Fruit fly (Drosophila melanogaster): ENCODE results near the gene slgA.
A peak's percentile ranks its signal among the peaks of the same experiment; 100 is the strongest.

slgA gene

dm6 chrX:21349800-21350309, 23.9 kb upstream of the slgA start, which contains the start of the genes peng and sol (continued):
- TF ChIP-seq CG17802 (tag; optimal IDR thresholded peaks at IDR 0.05) (no peak), eve (GFP tag; optimal IDR thresholded peaks at IDR 0.05) (no peak), Oaz (GFP tag; IDR thresholded peaks at IDR 0.05) (peak; percentile 54), sens (GFP tag) (peak; percentile 96), CG8089 (GFP tag; optimal IDR thresholded peaks at IDR 0.05) (peak; percentile 31), CG8944 (GFP tag; optimal IDR thresholded peaks at IDR 0.05) (peak; percentile 55), zen2 (GFP tag; IDR thresholded peaks at IDR 0.05; ENCODE audit: partially characterized antibody) (no peak; the same call in 2 of the 3 replicates), CG10431 (GFP tag; optimal IDR thresholded peaks at IDR 0.05) (peak; percentile 21), Mad (GFP tag; optimal IDR thresholded peaks at IDR 0.05) (peak; percentile 76), peb (GFP tag; IDR thresholded peaks at IDR 0.05) (no peak), CG3847 (GFP tag; IDR thresholded peaks at IDR 0.05) (peak; percentile 69), CG2120 (GFP tag; optimal IDR thresholded peaks at IDR 0.05) (peak; percentile 89), salm (tag; optimal IDR thresholded peaks at IDR 0.05) (no peak), CG11398 (GFP tag; optimal IDR thresholded peaks at IDR 0.05) (no peak), CG6272 (GFP tag; IDR thresholded peaks at IDR 0.05) (no peak), tup (GFP tag; optimal IDR thresholded peaks at IDR 0.05) (no peak), sc (optimal IDR thresholded peaks at IDR 0.05) (no peak), sc (GFP tag; optimal IDR thresholded peaks at IDR 0.05) (no peak), CG10147 (GFP tag; optimal IDR thresholded peaks at IDR 0.05) (peak; percentile 72), gce (GFP tag; IDR thresholded peaks at IDR 0.05) (no peak), CG13424 (tag; optimal IDR thresholded peaks at IDR 0.05) (peak; percentile 74), ttk (GFP tag; IDR thresholded peaks at IDR 0.05) (no peak), fd96Cb (tag; optimal IDR thresholded peaks at IDR 0.05) (peak; percentile 63), Hsf (GFP tag; optimal IDR thresholded peaks at IDR 0.05) (peak; percentile 88), CG11723 (GFP tag; optimal IDR thresholded peaks at IDR 0.05) (peak; percentile 57), Deaf1 (tag; optimal IDR thresholded peaks at IDR 0.05) (peak; percentile 18), CG12769 (tag; optimal IDR thresholded peaks at IDR 0.05) (no peak), ara (GFP tag; IDR thresholded peaks at IDR 0.05) (peak; percentile 48; the same call in 1 of the 2 replicates), sens-2 (GFP tag; IDR thresholded peaks at IDR 0.05) (0 out of 2 replicates have a peak, but pooled peaks have one; percentile 4), CG11695 (GFP tag; IDR thresholded peaks at IDR 0.05) (peak; percentile 54; the same call in 2 of the 3 replicates), CG10366 (GFP tag; IDR thresholded peaks at IDR 0.05) (peak; percentile 59), CG13296 (GFP tag; optimal IDR thresholded peaks at IDR 0.05) (peak; percentile 7), CG14965 (GFP tag; optimal IDR thresholded peaks at IDR 0.05; ENCODE audit: borderline replicate concordance) (no peak), CG6791 (GFP tag; IDR thresholded peaks at IDR 0.05; ENCODE audit: partially characterized antibody) (peak; percentile 73), CHES-1-like (GFP tag; optimal IDR thresholded peaks at IDR 0.05) (peak; percentile 39), CG8924 (tag; optimal IDR thresholded peaks at IDR 0.05) (peak; percentile 46), D19B (GFP tag; optimal IDR thresholded peaks at IDR 0.05) (peak; percentile 42), Stat92E (GFP tag; optimal IDR thresholded peaks at IDR 0.05) (no peak), al (GFP tag; IDR thresholded peaks at IDR 0.05) (peak; percentile 46; the same call in 1 of the 2 replicates), nerfin-2 (GFP tag; IDR thresholded peaks at IDR 0.05; ENCODE audit: partially characterized antibody) (no peak), dpn (GFP tag; optimal IDR thresholded peaks at IDR 0.05) (peak; percentile 69 to 81), otp (GFP tag; IDR thresholded peaks at IDR 0.05) (no peak), CG9215 (GFP tag; IDR thresholded peaks at IDR 0.05) (peak; percentile 57), stwl (tag; optimal IDR thresholded peaks at IDR 0.05) (peak; percentile 86), CG9437 (GFP tag; optimal IDR thresholded peaks at IDR 0.05) (peak; percentile 60), HLH54F (GFP tag; optimal IDR thresholded peaks at IDR 0.05) (peak; percentile 67), Lhr (GFP tag; optimal IDR thresholded peaks at IDR 0.05) (peak; percentile 80), kni (GFP tag; optimal IDR thresholded peaks at IDR 0.05) (no peak), CG1647 (GFP tag; optimal IDR thresholded peaks at IDR 0.05) (peak; percentile 40), eyg (GFP tag; optimal IDR thresholded peaks at IDR 0.05) (peak; percentile 36), CG10274 (GFP tag; optimal IDR thresholded peaks at IDR 0.05) (peak; percentile 12)

All from whole organism, embryonic.